Fruit fly (Drosophila melanogaster) whole organism, embryonic: ENCODE data around the gene topi.
A peak's percentile ranks its signal among the peaks of the same experiment; 100 is the strongest.

Experiments
- ATbp ChIP-seq: fragments of 200-800 bp; sonication (Bioruptor generic); optimal IDR thresholded peaks from 2 replicates; lab custom pipeline; 2017; ENCODE audit warnings: missing biosample characterization, mild to moderate bottlenecking, missing genetic modification characterization, missing genetic modification reagents
- Atf6 ChIP-seq: fragments of 200-800 bp; sonication (Bioruptor generic); IDR thresholded peaks from 2 replicates; pipeline ENCODE4 v1.3.6; 2022; ENCODE audit warnings: missing biosample characterization, missing genetic modification characterization
- Bgb ChIP-seq: fragments of 200-800 bp; sonication (Bioruptor generic); IDR thresholded peaks from 2 replicates; pipeline ENCODE4 v1.3.6; 2022; ENCODE audit warnings: missing biosample characterization, missing genetic modification characterization; ENCODE audit not compliant: partially characterized antibody
- Blimp-1 ChIP-seq: fragments of 200-800 bp; sonication (Bioruptor generic); optimal IDR thresholded peaks from 3 replicates; lab custom pipeline; 2018; ENCODE audit warnings: missing biosample characterization, missing genetic modification characterization, mild to moderate bottlenecking, moderate library complexity, missing genetic modification reagents
- CG10979 ChIP-seq: fragments of 200-800 bp; sonication (Bioruptor generic); optimal IDR thresholded peaks from 2 replicates; lab custom pipeline; 2018; ENCODE audit warnings: missing biosample characterization, mild to moderate bottlenecking, missing genetic modification characterization, moderate library complexity
- CG11696 ChIP-seq: fragments of 200-800 bp; sonication (Bioruptor generic); IDR thresholded peaks from 2 replicates; pipeline ENCODE4 v1.3.6; 2022; ENCODE audit warnings: missing biosample characterization, missing genetic modification characterization
- CG12071 ChIP-seq: fragments of 200-800 bp; sonication (Bioruptor generic); optimal IDR thresholded peaks from 3 replicates; lab custom pipeline; 2018; ENCODE audit warnings: missing biosample characterization, mild to moderate bottlenecking, missing genetic modification characterization
- CG13775 ChIP-seq: fragments of 200-800 bp; sonication (Bioruptor generic); optimal IDR thresholded peaks from 3 replicates; lab custom pipeline; 2017; ENCODE audit warnings: missing biosample characterization, mild to moderate bottlenecking, missing genetic modification characterization
- CG1647 ChIP-seq: fragments of 200-800 bp; sonication (Bioruptor generic); optimal IDR thresholded peaks from 3 replicates; lab custom pipeline; 2016; ENCODE audit warnings: missing biosample characterization, missing genetic modification characterization
- CG16863 ChIP-seq: fragments of 200-800 bp; sonication (Bioruptor generic); optimal IDR thresholded peaks from 3 replicates; lab custom pipeline; 2016; ENCODE audit warnings: missing biosample characterization, missing genetic modification characterization
- CG17186 ChIP-seq: fragments of 200-800 bp; sonication (Bioruptor generic); optimal IDR thresholded peaks from 3 replicates; lab custom pipeline; 2017; ENCODE audit warnings: missing biosample characterization, missing genetic modification reagents, missing genetic modification characterization
- CG18262 ChIP-seq: fragments of 200-800 bp; optimal IDR thresholded peaks from 3 replicates; lab custom pipeline; 2019; ENCODE audit warnings: missing biosample characterization, mild to moderate bottlenecking, missing genetic modification characterization, moderate library complexity
- CG30020 ChIP-seq: fragments of 200-800 bp; optimal IDR thresholded peaks from 2 replicates; lab custom pipeline; 2019; ENCODE audit warnings: missing biosample characterization, mild to moderate bottlenecking, missing genetic modification characterization, moderate library complexity
- CG3065 ChIP-seq: fragments of 200-800 bp; sonication (Bioruptor generic); optimal IDR thresholded peaks from 2 replicates; lab custom pipeline; 2016; ENCODE audit warnings: missing biosample characterization, missing genetic modification characterization
- CG32767 ChIP-seq: fragments of 200-800 bp; sonication (Bioruptor generic); IDR thresholded peaks from 2 replicates; pipeline ENCODE4 v1.3.6; 2022; ENCODE audit warnings: missing biosample characterization, missing genetic modification characterization
- CG6254 ChIP-seq: fragments of 200-800 bp; sonication (Bioruptor generic); optimal IDR thresholded peaks from 3 replicates; lab custom pipeline; 2017; ENCODE audit warnings: mild to moderate bottlenecking, missing biosample characterization, missing genetic modification reagents, missing genetic modification characterization
- CG6765 ChIP-seq: fragments of 200-800 bp; sonication (Bioruptor generic); optimal IDR thresholded peaks from 3 replicates; lab custom pipeline; 2017; ENCODE audit warnings: missing biosample characterization, mild to moderate bottlenecking, missing genetic modification characterization
- CG8388 ChIP-seq: fragments of 200-800 bp; sonication (Bioruptor generic); optimal IDR thresholded peaks from 2 replicates; lab custom pipeline; 2019; ENCODE audit warnings: missing biosample characterization, mild to moderate bottlenecking, missing genetic modification characterization, moderate library complexity
- CG8478 ChIP-seq: fragments of >200 bp; optimal IDR thresholded peaks from 2 replicates; lab custom pipeline; 2018
- CG8924 ChIP-seq: fragments of 200-800 bp; optimal IDR thresholded peaks from 3 replicates; lab custom pipeline; 2019; ENCODE audit warnings: missing biosample characterization, mild to moderate bottlenecking, missing genetic modification characterization, moderate library complexity
- Dfd ChIP-seq, 2 experiments: fragments of >200 bp; optimal IDR thresholded peaks; 2 replicates each; lab custom pipeline; 2017; ENCODE audit warnings: missing biosample characterization in 2 of 2, missing genetic modification characterization in 2 of 2
- Gug ChIP-seq: fragments of 200-800 bp; sonication (Bioruptor generic); IDR thresholded peaks from 4 replicates; pipeline ENCODE4 v1.3.6; 2022; ENCODE audit warnings: missing biosample characterization, missing genetic modification characterization
- Kr ChIP-seq: fragments of 200-800 bp; sonication (Bioruptor generic); optimal IDR thresholded peaks from 2 replicates; lab custom pipeline; 2017; ENCODE audit warnings: missing biosample characterization, mild to moderate bottlenecking, missing genetic modification characterization
- Lpt ChIP-seq: fragments of >200 bp; optimal IDR thresholded peaks from 2 replicates; lab custom pipeline; 2018; ENCODE audit warnings: missing biosample characterization, missing genetic modification characterization
- Meics ChIP-seq: fragments of 200-800 bp; sonication (Bioruptor generic); optimal IDR thresholded peaks from 2 replicates; lab custom pipeline; 2017; ENCODE audit warnings: missing biosample characterization, mild to moderate bottlenecking, missing genetic modification characterization
- NK7.1 ChIP-seq: fragments of 200-800 bp; sonication (Bioruptor generic); optimal IDR thresholded peaks from 3 replicates; lab custom pipeline; 2016; ENCODE audit warnings: missing biosample characterization, missing genetic modification characterization
- Sin3A ChIP-seq: fragments of >200 bp; optimal IDR thresholded peaks from 2 replicates; lab custom pipeline; 2018
- Sry-δ ChIP-seq: fragments of 200-800 bp; sonication (Bioruptor generic); optimal IDR thresholded peaks from 2 replicates; lab custom pipeline; 2016; ENCODE audit warnings: missing biosample characterization, missing genetic modification characterization
- Trl ChIP-seq, 3 experiments: fragments of >200 bp in 2 of 3; fragments of 200-800 bp in 1 of 3; sonication (Bioruptor generic) in 1 of 3; optimal IDR thresholded peaks; 2 replicates in 1 of 3; 3 replicates in 2 of 3; lab custom pipeline; 2016 to 2017; ENCODE audit warnings: missing biosample characterization in 1 of 3, missing genetic modification characterization in 1 of 3
- ap ChIP-seq: fragments of 200-800 bp; sonication (Bioruptor generic); IDR thresholded peaks from 2 replicates; pipeline ENCODE4 v1.3.6; 2022; ENCODE audit warnings: missing biosample characterization, missing genetic modification characterization
- ase ChIP-seq: fragments of 200-800 bp; sonication (Bioruptor generic); IDR thresholded peaks from 3 replicates; pipeline ENCODE4 v1.3.6; 2022; ENCODE audit warnings: missing biosample characterization, missing genetic modification characterization
- bowl ChIP-seq: fragments of 200-800 bp; sonication (Bioruptor generic); IDR thresholded peaks from 2 replicates; pipeline ENCODE4 v1.3.6; 2022; ENCODE audit warnings: missing biosample characterization, missing genetic modification characterization
- cato ChIP-seq: fragments of 200-800 bp; sonication (Bioruptor generic); optimal IDR thresholded peaks from 2 replicates; lab custom pipeline; 2016; ENCODE audit warnings: missing biosample characterization, missing genetic modification characterization, borderline replicate concordance
- chif ChIP-seq, 2 experiments: fragments of 200-800 bp; sonication (Bioruptor generic); optimal IDR thresholded peaks; 3 replicates each; lab custom pipeline; 2016; ENCODE audit warnings: missing biosample characterization in 2 of 2, missing genetic modification characterization in 2 of 2
- chinmo ChIP-seq: fragments of 200-800 bp; sonication (Bioruptor generic); IDR thresholded peaks from 4 replicates; pipeline ENCODE4 v1.3.6; 2022; ENCODE audit warnings: missing biosample characterization, missing genetic modification characterization; ENCODE audit not compliant: partially characterized antibody
- danr ChIP-seq: fragments of 200-800 bp; sonication (Bioruptor generic); IDR thresholded peaks from 2 replicates; pipeline ENCODE4 v1.3.6; 2022; ENCODE audit warnings: missing biosample characterization, missing genetic modification characterization
- dmrt11E ChIP-seq: fragments of 200-800 bp; sonication (Bioruptor generic); optimal IDR thresholded peaks from 3 replicates; lab custom pipeline; 2018; ENCODE audit warnings: missing biosample characterization, mild to moderate bottlenecking, missing genetic modification characterization, moderate library complexity
- dpn ChIP-seq, 2 experiments: fragments of 200-800 bp; sonication (Bioruptor generic); optimal IDR thresholded peaks; 3 replicates each; lab custom pipeline; 2016; ENCODE audit warnings: missing biosample characterization in 2 of 2, missing genetic modification characterization in 2 of 2
- emc ChIP-seq: fragments of 200-800 bp; sonication (Bioruptor generic); optimal IDR thresholded peaks from 2 replicates; lab custom pipeline; 2016; ENCODE audit warnings: missing biosample characterization, missing genetic modification characterization
- en ChIP-seq: fragments of 200-800 bp; sonication (Bioruptor generic); optimal IDR thresholded peaks from 2 replicates; lab custom pipeline; 2016; ENCODE audit warnings: missing biosample characterization, missing genetic modification characterization
- insv ChIP-seq, 2 experiments: fragments of 200-800 bp; sonication (Bioruptor generic); optimal IDR thresholded peaks; 3 replicates each; lab custom pipeline; 2016 to 2018; ENCODE audit warnings: missing biosample characterization in 2 of 2, missing genetic modification characterization in 2 of 2
- inv ChIP-seq: fragments of 200-800 bp; sonication (Bioruptor generic); IDR thresholded peaks from 2 replicates; pipeline ENCODE4 v1.3.6; 2022; ENCODE audit warnings: missing biosample characterization, missing genetic modification characterization; ENCODE audit not compliant: partially characterized antibody
- otp ChIP-seq: fragments of 200-800 bp; sonication (Bioruptor generic); IDR thresholded peaks from 3 replicates; pipeline ENCODE4, ENCODE4 v1.3.6; 2022; ENCODE audit warnings: missing biosample characterization, missing genetic modification characterization
- pzg ChIP-seq: fragments of 200-800 bp; sonication (Bioruptor generic); optimal IDR thresholded peaks from 3 replicates; lab custom pipeline; 2018; ENCODE audit warnings: missing biosample characterization, mild to moderate bottlenecking, missing genetic modification characterization, moderate library complexity
- scrt ChIP-seq: fragments of 200-800 bp; sonication (Bioruptor generic); optimal IDR thresholded peaks from 2 replicates; lab custom pipeline; 2018; ENCODE audit warnings: missing biosample characterization, mild to moderate bottlenecking, missing genetic modification characterization, moderate library complexity
- sqz ChIP-seq: fragments of 200-800 bp; sonication (Bioruptor generic); optimal IDR thresholded peaks from 3 replicates; lab custom pipeline; 2018; ENCODE audit warnings: missing biosample characterization, mild to moderate bottlenecking, missing genetic modification characterization
- ssp ChIP-seq: fragments of 200-800 bp; sonication (Bioruptor generic); IDR thresholded peaks from 2 replicates; pipeline ENCODE4 v1.3.6; 2022; ENCODE audit warnings: missing biosample characterization, missing genetic modification characterization
- trh ChIP-seq: fragments of 200-800 bp; sonication (Bioruptor generic); optimal IDR thresholded peaks from 2 replicates; lab custom pipeline; 2016; ENCODE audit warnings: missing biosample characterization, missing genetic modification characterization
- usp ChIP-seq: fragments of >200 bp; optimal IDR thresholded peaks from 2 replicates; lab custom pipeline; 2017; ENCODE audit warnings: missing biosample characterization, missing genetic modification characterization
- vvl ChIP-seq: fragments of 200-800 bp; sonication (Bioruptor generic); IDR thresholded peaks from 2 replicates; pipeline ENCODE4 v1.3.6; 2022; ENCODE audit warnings: missing biosample characterization, missing genetic modification characterization

topi gene

DNA sequence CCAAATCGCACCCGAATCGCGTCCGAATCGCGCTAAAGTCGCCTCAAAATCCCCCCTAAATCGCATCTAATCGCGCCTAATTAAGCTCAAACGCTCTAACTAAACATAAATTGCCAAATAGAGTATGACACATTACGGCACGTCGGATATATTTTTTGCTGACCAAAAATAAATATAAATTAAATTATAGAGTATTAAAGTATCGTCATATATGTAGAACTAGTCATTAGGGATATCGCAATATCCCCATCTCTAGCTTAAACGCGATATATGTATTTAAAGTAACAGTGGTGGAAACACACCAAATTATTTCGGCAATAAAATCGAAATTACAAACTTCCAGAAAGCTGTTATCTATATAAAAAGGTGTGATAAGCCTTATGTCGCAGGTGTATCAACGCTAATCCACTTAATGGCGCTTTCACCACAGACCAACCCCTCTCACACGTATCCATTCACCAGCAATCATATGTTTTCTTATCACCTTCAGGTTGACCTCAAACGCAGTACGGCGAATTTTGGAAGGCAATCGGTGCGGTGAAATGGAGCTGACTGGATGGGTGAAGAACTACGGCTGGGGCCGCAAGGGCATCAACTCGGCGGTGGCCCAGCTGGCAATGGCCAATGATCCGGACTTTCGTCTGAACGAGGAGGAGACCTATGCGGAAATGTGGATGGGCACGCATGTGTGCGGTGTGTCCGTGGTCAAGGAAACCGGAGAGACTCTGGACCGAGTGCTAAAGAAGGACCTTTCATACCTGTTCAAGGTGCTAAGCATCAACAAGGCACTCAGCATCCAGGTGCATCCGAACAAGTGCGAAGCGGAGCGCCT is 15.3 kb upstream of the topi start, which contains the start of gene Mpi (continued):
- TF ChIP-seq usp = no peak
- TF ChIP-seq dmrt11E (tag; lab: Kevin White, UChicago) = peak; percentile 49
- peak; percentile 53 for TF ChIP-seq vvl (GFP tag; lab: Robert Waterston, UW)
- TF ChIP-seq trh = no peak
- TF ChIP-seq otp (GFP tag; lab: Robert Waterston, UW) = no peak
- TF ChIP-seq Dfd (GFP tag; optimal IDR thresholded peaks at IDR 0.05; lab: Kevin White, UChicago) = no peak
- TF ChIP-seq CG32767 (GFP tag; lab: Robert Waterston, UW) = no peak
- TF ChIP-seq ase (GFP tag; lab: Robert Waterston, UW) = no peak
- no peak for TF ChIP-seq CG6254 (GFP tag; lab: Kevin White, UChicago)
- no peak for TF ChIP-seq chif (GFP tag; optimal IDR thresholded peaks at IDR 0.05; lab: Kevin White, UChicago)
- TF ChIP-seq ATbp (GFP tag; lab: Kevin White, UChicago) = no peak
- TF ChIP-seq CG6765 (GFP tag; lab: Kevin White, UChicago) = no peak
- TF ChIP-seq Meics (GFP tag; lab: Kevin White, UChicago) = no peak
- TF ChIP-seq Sry-δ = peak; percentile 77
- TF ChIP-seq CG8924 (tag; lab: Kevin White, UChicago) = no peak
- TF ChIP-seq CG3065 (GFP tag; lab: Kevin White, UChicago) = no peak
- no peak for TF ChIP-seq Lpt
- no peak for TF ChIP-seq CG13775 (GFP tag; lab: Kevin White, UChicago)
- peak; percentile 70 for TF ChIP-seq CG30020
- TF ChIP-seq CG8388 (GFP tag; lab: Kevin White, UChicago) = no peak
- peak; percentile 44 for TF ChIP-seq inv (GFP tag; lab: Robert Waterston, UW)
- 0 out of 4 replicates have a peak, but pooled peaks have one; percentile 32 for TF ChIP-seq chinmo (GFP tag; lab: Robert Waterston, UW)
- no peak for TF ChIP-seq CG18262
- TF ChIP-seq Blimp-1 (GFP tag; lab: Kevin White, UChicago) = no peak
- peak; percentile 54 for TF ChIP-seq pzg (GFP tag; lab: Kevin White, UChicago)
- TF ChIP-seq Gug (GFP tag; lab: Robert Waterston, UW) = no peak
- TF ChIP-seq danr (GFP tag; lab: Robert Waterston, UW) = no peak
- no peak for TF ChIP-seq ap
- peak; percentile 16; the same call in 1 of the 2 replicates for TF ChIP-seq ssp (GFP tag; lab: Robert Waterston, UW)
- no peak for TF ChIP-seq NK7.1 (GFP tag; lab: Kevin White, UChicago)
- no peak for TF ChIP-seq Bgb (GFP tag; lab: Robert Waterston, UW)
- no peak for TF ChIP-seq Sin3A (lab: Kevin White, UChicago)
- no peak for TF ChIP-seq Kr (GFP tag; lab: Kevin White, UChicago)
- no peak for TF ChIP-seq CG16863 (GFP tag; lab: Kevin White, UChicago)
- TF ChIP-seq CG8478 (lab: Kevin White, UChicago) = no peak
- TF ChIP-seq CG12071 (GFP tag; lab: Kevin White, UChicago) = no peak
- no peak for TF ChIP-seq CG17186 (GFP tag; lab: Kevin White, UChicago)
- no peak for TF ChIP-seq insv (GFP tag; optimal IDR thresholded peaks at IDR 0.05; lab: Kevin White, UChicago)
- no peak for TF ChIP-seq CG11696 (GFP tag; lab: Robert Waterston, UW)
- peak; percentile 44 for TF ChIP-seq CG10979
- TF ChIP-seq en (GFP tag; lab: Kevin White, UChicago) = no peak
- no peak for TF ChIP-seq scrt (GFP tag; lab: Kevin White, UChicago)
- no peak for TF ChIP-seq CG1647
- peak; percentile 29 for TF ChIP-seq Atf6 (GFP tag; lab: Robert Waterston, UW)
- peak in 1 of 2 experiments; percentile 25 for TF ChIP-seq dpn (GFP tag; optimal IDR thresholded peaks at IDR 0.05; lab: Kevin White, UChicago)
- no peak for TF ChIP-seq bowl (GFP tag; lab: Robert Waterston, UW)
- TF ChIP-seq cato (GFP tag; lab: Kevin White, UChicago) = no peak
- no peak for TF ChIP-seq sqz (GFP tag; lab: Kevin White, UChicago)
- TF ChIP-seq emc = no peak
- TF ChIP-seq Trl (optimal IDR thresholded peaks at IDR 0.05; lab: Kevin White, UChicago) = no peak
- TF ChIP-seq Trl (GFP tag; optimal IDR thresholded peaks at IDR 0.05; lab: Kevin White, UChicago) = no peak
